Fruit fly (Drosophila melanogaster) whole organism, wandering third instar larva: ENCODE measurements around the gene Msp300.

ENCODE experiments used
- br ChIP-seq: fragments of 200-800 bp; sonication (Bioruptor generic); optimal IDR thresholded peaks from 2 replicates; lab custom pipeline; 2016; ENCODE audit warnings: missing biosample characterization, missing genetic modification characterization
- lola ChIP-seq: fragments of >200 bp; optimal IDR thresholded peaks from 2 replicates; lab custom pipeline; 2017; ENCODE audit warnings: missing biosample characterization, missing genetic modification characterization
- psq ChIP-seq: fragments of 200-800 bp; sonication (Bioruptor generic); optimal IDR thresholded peaks from 3 replicates; lab custom pipeline; 2017; ENCODE audit warnings: missing biosample characterization, mild to moderate bottlenecking, missing genetic modification characterization, moderate library complexity

- TF ChIP-seq br (GFP tag; lab: Kevin White, UChicago) (no peak), lola (GFP tag; lab: Kevin White, UChicago) (no peak), psq (no peak)
Measured at dm6 chr2L:5117054-5117453, 16.4 kb downstream of the Msp300 start.
